Worm (Caenorhabditis elegans) whole organism, late embryonic: Measurements from ENCODE around the gene C01G12.3.

Source experiments
- C38D4.7 ChIP-seq: fragments of 200-800 bp; sonication (Bioruptor generic); optimal IDR thresholded peaks from 2 replicates; lab custom pipeline; 2018; ENCODE audit warnings: mild to moderate bottlenecking, missing genetic modification characterization, moderate library complexity, missing compliant biosample characterization
- F13H6.1 ChIP-seq: sonication (generic microtip); optimal IDR thresholded peaks from 2 replicates; lab custom pipeline; 2016; ENCODE audit warnings: missing genetic modification characterization, missing compliant biosample characterization
- T23F11.4 ChIP-seq: fragments of 200-800 bp; sonication (Bioruptor generic); optimal IDR thresholded peaks from 2 replicates; lab custom pipeline; 2018; ENCODE audit warnings: mild to moderate bottlenecking, missing genetic modification characterization, missing compliant biosample characterization
- ahr-1 ChIP-seq: sonication (generic microtip); optimal IDR thresholded peaks from 2 replicates; lab custom pipeline; 2016; ENCODE audit warnings: missing genetic modification characterization, missing compliant biosample characterization
- ama-1 ChIP-seq: fragments of 150-350 bp; optimal IDR thresholded peaks from 2 replicates; lab custom pipeline; 2014
- ceh-14 ChIP-seq: sonication (generic microtip); optimal IDR thresholded peaks from 2 replicates; lab custom pipeline; 2016; ENCODE audit warnings: missing genotype, missing genetic modification characterization, missing compliant biosample characterization
- ceh-18 ChIP-seq: sonication (generic microtip); optimal IDR thresholded peaks from 2 replicates; lab custom pipeline; 2016; ENCODE audit warnings: missing genetic modification characterization, missing compliant biosample characterization
- ceh-24 ChIP-seq: sonication (generic microtip); optimal IDR thresholded peaks from 2 replicates; lab custom pipeline; 2016; ENCODE audit warnings: mild to moderate bottlenecking, missing genetic modification characterization, missing compliant biosample characterization
- ceh-31 ChIP-seq: sonication (generic microtip); optimal IDR thresholded peaks from 2 replicates; lab custom pipeline; 2016; ENCODE audit warnings: missing genetic modification characterization, missing compliant biosample characterization
- ceh-6 ChIP-seq: fragments of 200-800 bp; sonication (Bioruptor generic); optimal IDR thresholded peaks from 2 replicates; lab custom pipeline; 2018; ENCODE audit warnings: mild to moderate bottlenecking, missing genetic modification characterization, missing compliant biosample characterization
- ceh-9 ChIP-seq: sonication (generic microtip); optimal IDR thresholded peaks from 2 replicates; lab custom pipeline; 2016; ENCODE audit warnings: mild to moderate bottlenecking, missing genetic modification characterization, inconsistent platforms, missing compliant biosample characterization
- dmd-4 ChIP-seq: sonication (generic microtip); optimal IDR thresholded peaks from 2 replicates; lab custom pipeline; 2016; ENCODE audit warnings: borderline replicate concordance, missing genetic modification characterization, missing compliant biosample characterization
- elt-2 ChIP-seq: sonication (generic microtip); optimal IDR thresholded peaks from 2 replicates; lab custom pipeline; 2016; ENCODE audit warnings: missing genetic modification reagents, missing genetic modification characterization, missing compliant biosample characterization
- ets-4 ChIP-seq: sonication (generic microtip); optimal IDR thresholded peaks from 2 replicates; lab custom pipeline; 2016; ENCODE audit warnings: missing genetic modification characterization, missing compliant biosample characterization
- fkh-10 ChIP-seq: fragments of 150-350 bp; optimal IDR thresholded peaks from 2 replicates; lab custom pipeline; 2014; ENCODE audit warnings: missing biosample characterization, missing genetic modification reagents, missing genetic modification characterization
- fkh-6 ChIP-seq: sonication (generic microtip); optimal IDR thresholded peaks from 2 replicates; lab custom pipeline; 2016; ENCODE audit warnings: missing genetic modification characterization, missing compliant biosample characterization
- hlh-15 ChIP-seq: sonication (generic microtip); optimal IDR thresholded peaks from 2 replicates; lab custom pipeline; 2016; ENCODE audit warnings: missing genetic modification characterization, missing compliant biosample characterization
- hlh-30 ChIP-seq: sonication (generic microtip); optimal IDR thresholded peaks from 2 replicates; lab custom pipeline; 2017; ENCODE audit warnings: antibody characterized with exemption, missing genetic modification characterization, missing compliant biosample characterization; ENCODE audit not compliant: insufficient read depth
- hlh-8 ChIP-seq: sonication (generic microtip); optimal IDR thresholded peaks from 2 replicates; lab custom pipeline; 2016; ENCODE audit warnings: missing genotype, missing genetic modification characterization, missing compliant biosample characterization
- pag-3 ChIP-seq: sonication (generic microtip); optimal IDR thresholded peaks from 2 replicates; lab custom pipeline; 2016; ENCODE audit warnings: missing compliant biosample characterization, missing genetic modification characterization, borderline replicate concordance
- pat-9 ChIP-seq: fragments of 200-800 bp; sonication (Bioruptor generic); optimal IDR thresholded peaks from 2 replicates; lab custom pipeline; 2018; ENCODE audit warnings: mild to moderate bottlenecking, missing genetic modification characterization, moderate library complexity, missing compliant biosample characterization
- pax-1 ChIP-seq: fragments of 150-350 bp; optimal IDR thresholded peaks from 2 replicates; lab custom pipeline; 2014; ENCODE audit warnings: missing biosample characterization, missing genetic modification characterization
- pha-2 ChIP-seq: sonication (generic microtip); optimal IDR thresholded peaks from 2 replicates; lab custom pipeline; 2017; ENCODE audit warnings: mild to moderate bottlenecking, missing genetic modification characterization, missing compliant biosample characterization
- pros-1 ChIP-seq: fragments of 150-350 bp; optimal IDR thresholded peaks from 2 replicates; lab custom pipeline; 2014; ENCODE audit warnings: missing biosample characterization, missing genetic modification reagents, missing genetic modification characterization
- rnt-1 ChIP-seq: sonication (generic microtip); optimal IDR thresholded peaks from 2 replicates; lab custom pipeline; 2016; ENCODE audit warnings: missing genetic modification characterization, missing compliant biosample characterization
- tbx-7 ChIP-seq: sonication (generic microtip); optimal IDR thresholded peaks from 2 replicates; lab custom pipeline; 2016; ENCODE audit warnings: missing genotype, missing genetic modification characterization, missing compliant biosample characterization
- unc-3 ChIP-seq, 2 experiments: fragments of 200-800 bp in 1 of 2; sonication (Bioruptor generic) in 1 of 2; sonication (generic microtip) in 1 of 2; conservative IDR thresholded peaks in 1 of 2; optimal IDR thresholded peaks in 1 of 2; 2 replicates each; pipeline versions ENCODE4 v1.3.6 to Lab custom; 2016 to 2022; ENCODE audit warnings: missing compliant biosample characterization in 2 of 2, missing genetic modification characterization in 2 of 2, missing genetic modification reagents in 1 of 2
- unc-42 ChIP-seq: sonication (generic microtip); optimal IDR thresholded peaks from 2 replicates; lab custom pipeline; 2016; ENCODE audit warnings: missing genotype, missing genetic modification characterization, missing compliant biosample characterization
- unc-86 ChIP-seq: sonication (generic microtip); optimal IDR thresholded peaks from 2 replicates; lab custom pipeline; 2016; ENCODE audit warnings: missing genetic modification characterization, missing compliant biosample characterization
- ztf-16 ChIP-seq: sonication (generic microtip); optimal IDR thresholded peaks from 2 replicates; lab custom pipeline; 2017; ENCODE audit warnings: missing genetic modification characterization, missing compliant biosample characterization

Gene C01G12.3

ce11 chrII:14540551-14540950 lies 41.6 kb downstream of the C01G12.3 start:
- TF ChIP-seq pha-2 (tag; lab: Kevin White, UChicago) = no peak
- peak; percentile 44 for TF ChIP-seq elt-2 (tag; lab: Kevin White, UChicago)
- TF ChIP-seq, all 69 proteins: peak for 1

DNA sequence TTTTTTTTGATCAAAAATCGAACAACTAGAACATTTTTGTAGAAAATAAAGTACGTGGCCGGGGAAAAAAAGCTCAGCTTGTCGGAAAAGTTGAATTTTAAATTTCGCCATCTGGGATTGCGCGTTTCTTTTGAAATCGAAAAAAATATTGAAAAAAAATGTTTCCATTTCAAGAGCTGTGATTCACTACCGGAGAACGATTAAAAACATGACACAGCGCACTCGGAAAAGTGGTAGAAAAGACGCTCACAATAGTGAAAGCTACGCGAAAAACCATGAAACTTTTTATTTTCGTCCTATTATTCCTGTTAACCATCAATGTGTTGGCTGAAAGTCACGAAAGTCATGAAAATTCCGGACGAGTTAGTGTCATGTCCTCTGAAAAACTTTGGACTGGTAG lies 44.4 kb downstream of the C01G12.3 start, which contains the start of the genes clec-147 and C04H5.7:
Gene clec-147, minus strand, starts transcription at position 101 of the 400 bp plus-strand sequence.
Gene C04H5.7, plus strand, starts transcription at position 219 of the 400 bp plus-strand sequence.
- TF ChIP-seq pros-1 (no peak), hlh-15 (no peak), ahr-1 (no peak), C38D4.7 (no peak), unc-3 (GFP tag; conservative IDR thresholded peaks at IDR 0.05; lab: Robert Waterston, UW) (no peak), unc-3 (tag; optimal IDR thresholded peaks at IDR 0.05; lab: Kevin White, UChicago) (no peak), F13H6.1 (no peak), fkh-6 (tag; lab: Kevin White, UChicago) (no peak), hlh-30 (tag; lab: Kevin White, UChicago) (no peak), ets-4 (tag; lab: Kevin White, UChicago) (no peak), ceh-6 (no peak), ceh-9 (tag; lab: Kevin White, UChicago) (no peak), pat-9 (tag; lab: Kevin White, UChicago) (no peak), ztf-16 (tag; lab: Kevin White, UChicago) (no peak), ceh-31 (tag; lab: Kevin White, UChicago) (no peak), T23F11.4 (GFP tag; lab: Kevin White, UChicago) (no peak), ceh-14 (no peak), pag-3 (tag; lab: Kevin White, UChicago) (no peak)

ce11 chrII:14534000-14534399 lies 48.1 kb downstream of the C01G12.3 start, which contains the start of gene C04H5.1:
Gene C04H5.1, plus strand, starts transcription at chrII:14534300.
- TF ChIP-seq unc-42 (no peak), ceh-24 (no peak), ceh-31 (tag; lab: Kevin White, UChicago) (no peak), ceh-18 (no peak), hlh-8 (no peak), pax-1 (tag; lab: Kevin White, UChicago) (no peak), elt-2 (tag; lab: Kevin White, UChicago) (no peak), unc-86 (tag; lab: Kevin White, UChicago) (no peak), ceh-9 (tag; lab: Kevin White, UChicago) (no peak), hlh-15 (no peak), tbx-7 (tag; lab: Kevin White, UChicago) (no peak), rnt-1 (tag; lab: Kevin White, UChicago) (no peak), ama-1 (lab: Kevin White, UChicago) (no peak), fkh-10 (GFP tag; lab: Kevin White, UChicago) (no peak), ceh-14 (no peak), ahr-1 (no peak), dmd-4 (tag; lab: Kevin White, UChicago) (no peak)
